Worm (Caenorhabditis elegans) whole organism, L4/young adult: ENCODE results near the gene clec-3.

Experiments used
- W03F9.2 ChIP-seq: fragments of 150-350 bp; optimal IDR thresholded peaks from 2 replicates; lab custom pipeline; 2014; ENCODE audit warnings: missing biosample characterization, missing genetic modification characterization
- dao-5 ChIP-seq: sonication (generic microtip); optimal IDR thresholded peaks from 2 replicates; lab custom pipeline; 2016; ENCODE audit warnings: missing genotype, missing genetic modification characterization, moderate library complexity, missing compliant biosample characterization
- him-1 ChIP-seq: sonication (generic microtip); optimal IDR thresholded peaks from 2 replicates; lab custom pipeline; 2016; ENCODE audit warnings: missing genotype, missing genetic modification reagents, missing genetic modification characterization, missing compliant biosample characterization

- TF ChIP-seq him-1 (tag; lab: Kevin White, UChicago) (no peak), dao-5 (tag; lab: Kevin White, UChicago) (no peak), W03F9.2 (no peak)
Observed at ce11 chrII:3053689-3054088, 34.0 kb upstream of the clec-3 start.
